Fruit fly (Drosophila melanogaster) whole organism, pupa: Measurements from ENCODE around the gene CG7579.

ENCODE experiments used
- CG10348 ChIP-seq: fragments of 200-800 bp; sonication (Bioruptor generic); IDR thresholded peaks from 2 replicates; pipeline ENCODE4 v1.3.6; 2022; ENCODE audit warnings: missing biosample characterization, missing genetic modification characterization
- CG14655 ChIP-seq: fragments of 200-800 bp; sonication (Bioruptor generic); optimal IDR thresholded peaks from 3 replicates; lab custom pipeline; 2017; ENCODE audit warnings: mild to moderate bottlenecking, missing biosample characterization, missing genetic modification reagents, missing genetic modification characterization
- CG32121 ChIP-seq: fragments of 200-800 bp; sonication (Bioruptor generic); IDR thresholded peaks from 2 replicates; pipeline ENCODE4 v1.3.6; 2022; ENCODE audit warnings: missing biosample characterization, missing genetic modification characterization
- CG34367 ChIP-seq: fragments of 200-800 bp; sonication (Bioruptor generic); optimal IDR thresholded peaks from 2 replicates; lab custom pipeline; 2018; ENCODE audit warnings: missing biosample characterization, mild to moderate bottlenecking, missing genetic modification characterization
- CG4496 ChIP-seq: fragments of 200-800 bp; sonication (Bioruptor generic); IDR thresholded peaks from 3 replicates; pipeline ENCODE4 v1.3.6; 2022; ENCODE audit warnings: missing biosample characterization, missing genetic modification characterization
- D1 ChIP-seq: fragments of 200-800 bp; sonication (Bioruptor generic); optimal IDR thresholded peaks from 2 replicates; lab custom pipeline; 2018; ENCODE audit warnings: missing biosample characterization, mild to moderate bottlenecking, missing genetic modification characterization, moderate library complexity
- EcR ChIP-seq: fragments of 200-800 bp; sonication (Bioruptor generic); optimal IDR thresholded peaks from 3 replicates; lab custom pipeline; 2019; ENCODE audit warnings: missing biosample characterization, missing genetic modification characterization, mild to moderate bottlenecking, moderate library complexity, missing genetic modification reagents
- Snoo ChIP-seq: fragments of 200-800 bp; sonication (Bioruptor generic); optimal IDR thresholded peaks from 3 replicates; lab custom pipeline; 2017; ENCODE audit warnings: missing biosample characterization, mild to moderate bottlenecking, missing genetic modification characterization, inconsistent platforms
- fd96Ca ChIP-seq: fragments of 200-800 bp; sonication (Bioruptor generic); IDR thresholded peaks from 3 replicates; pipeline ENCODE4 v1.3.6; 2022; ENCODE audit warnings: missing biosample characterization, missing genetic modification characterization
- gl ChIP-seq: fragments of 200-800 bp; sonication (Bioruptor generic); optimal IDR thresholded peaks from 2 replicates; lab custom pipeline; 2018; ENCODE audit warnings: missing biosample characterization, mild to moderate bottlenecking, missing genetic modification characterization

DNA sequence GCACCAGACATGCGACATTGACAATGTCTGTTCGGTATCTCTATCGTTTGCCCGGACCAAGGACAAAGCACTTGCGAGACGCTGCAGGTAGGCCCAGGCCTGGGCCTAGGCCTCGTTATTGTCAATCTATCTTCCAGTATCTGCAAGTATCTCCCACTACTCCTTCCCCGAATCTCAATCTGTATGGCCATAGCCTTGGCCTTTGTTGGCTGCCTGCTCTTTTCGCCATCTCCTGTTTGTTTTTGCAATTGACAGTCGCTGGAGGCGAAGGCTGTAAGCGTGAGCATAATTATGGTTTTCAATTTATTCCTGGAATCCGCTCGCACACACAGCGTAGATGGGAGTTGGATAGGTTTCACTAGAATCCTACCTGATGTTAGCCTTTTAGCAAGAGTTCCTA is 28.8 kb upstream of the CG7579 start:
- no peak for TF ChIP-seq D1
- no peak for TF ChIP-seq CG4496 (GFP tag; lab: Robert Waterston, UW)
- no peak for TF ChIP-seq CG14655 (GFP tag; lab: Kevin White, UChicago)
- TF ChIP-seq Snoo (tag; lab: Kevin White, UChicago), result no peak
- TF ChIP-seq fd96Ca (GFP tag; lab: Robert Waterston, UW), result no peak
- no peak for TF ChIP-seq CG34367 (tag; lab: Kevin White, UChicago)
- TF ChIP-seq CG32121 (GFP tag; lab: Robert Waterston, UW), result no peak
- no peak for TF ChIP-seq EcR (GFP tag; lab: Kevin White, UChicago)
- TF ChIP-seq CG10348, result no peak
- TF ChIP-seq gl (tag; lab: Kevin White, UChicago), result no peak
